Fruit fly (Drosophila melanogaster): ENCODE data around the gene wts.

The wts gene

DNA sequence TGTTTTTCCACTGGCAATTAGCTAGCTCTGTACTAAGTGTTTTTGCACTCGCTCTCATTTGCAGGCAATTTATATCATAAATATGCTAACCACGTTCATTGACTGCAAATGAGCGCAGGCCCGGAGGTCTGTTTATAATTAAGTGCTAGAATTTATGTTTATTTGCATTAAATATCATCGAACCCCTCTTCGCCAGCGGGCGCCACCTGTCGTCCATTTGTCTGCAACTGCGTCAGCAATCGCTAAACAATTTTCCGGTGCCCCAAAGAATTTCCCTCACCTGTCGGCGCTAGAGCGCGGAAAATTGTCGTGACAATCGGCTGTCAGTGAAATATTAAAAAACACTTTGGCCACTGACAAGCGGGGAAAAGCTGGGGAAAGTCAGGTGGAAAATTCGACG is 35.7 kb downstream of the wts start:
- TF ChIP-seq CTCF (GFP tag; optimal IDR thresholded peaks at IDR 0.05), result peak; percentile 81
- TF ChIP-seq Fer2 (tag; optimal IDR thresholded peaks at IDR 0.05), result no peak

DNA sequence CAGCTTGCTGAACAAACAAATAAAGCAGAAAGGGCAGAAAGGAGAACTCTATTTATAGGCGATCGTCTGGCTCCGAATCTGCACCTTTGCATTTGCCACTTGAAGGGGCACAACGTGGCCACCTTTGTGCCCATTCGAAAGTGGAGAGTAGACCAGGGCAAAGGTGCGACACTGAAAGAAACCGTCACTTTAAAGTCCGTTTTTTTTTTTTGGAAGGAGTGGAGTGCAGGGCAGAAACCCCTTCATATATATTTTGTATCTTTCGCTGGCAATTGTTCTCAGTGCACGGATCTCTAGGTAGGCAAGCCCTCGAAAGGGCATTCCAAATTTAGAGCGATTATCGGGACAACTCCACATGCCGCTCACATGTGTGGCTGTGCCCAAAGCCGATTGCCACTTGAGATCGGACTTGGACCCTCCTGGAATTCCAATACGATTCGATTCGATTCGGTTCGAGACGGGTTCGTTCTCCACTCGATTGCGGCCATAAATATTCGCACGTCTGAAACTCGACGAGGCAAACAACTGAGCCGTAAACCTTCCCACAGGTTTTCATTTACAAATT is 36.3 kb downstream of the wts start:
- TF ChIP-seq CG10267 (tag; optimal IDR thresholded peaks at IDR 0.05) (peak; percentile 0), ci (GFP tag; IDR thresholded peaks at IDR 0.05) (0 out of 3 replicates have a peak, but pooled peaks have one; percentile 34), Rfx (GFP tag; IDR thresholded peaks at IDR 0.05) (no peak), CG7271 (tag; optimal IDR thresholded peaks at IDR 0.05) (no peak), CG12104 (GFP tag; optimal IDR thresholded peaks at IDR 0.05) (no peak), prd (optimal IDR thresholded peaks at IDR 0.05) (no peak), prd (GFP tag; IDR thresholded peaks at IDR 0.05) (peak; percentile 48; the same call in 2 of the 3 replicates), CG17802 (tag; optimal IDR thresholded peaks at IDR 0.05) (no peak), wdn (GFP tag; IDR thresholded peaks at IDR 0.05) (no peak), insv (GFP tag; optimal IDR thresholded peaks at IDR 0.05) (peak in 1 of 2 experiments; percentile 52), zfh1 (GFP tag; IDR thresholded peaks at IDR 0.05) (peak; percentile 35; the same call in 1 of the 3 replicates), CG15696 (tag; optimal IDR thresholded peaks at IDR 0.05) (peak; percentile 68), twi (tag; optimal IDR thresholded peaks at IDR 0.05) (peak; percentile 99), cato (GFP tag; optimal IDR thresholded peaks at IDR 0.05; ENCODE audit: borderline replicate concordance) (no peak), CG10959 (GFP tag; IDR thresholded peaks at IDR 0.05) (0 out of 2 replicates have a peak, but pooled peaks have one; percentile 20), CG10979 (tag; optimal IDR thresholded peaks at IDR 0.05) (peak; percentile 27), onecut (GFP tag; IDR thresholded peaks at IDR 0.05) (no peak), Max (GFP tag; optimal IDR thresholded peaks at IDR 0.05) (no peak), pros (GFP tag; optimal IDR thresholded peaks at IDR 0.05) (peak; percentile 10), Spps (tag; optimal IDR thresholded peaks at IDR 0.05) (no peak), CG30431 (GFP tag; optimal IDR thresholded peaks at IDR 0.05) (peak; percentile 1), CrebB (tag; optimal IDR thresholded peaks at IDR 0.05) (no peak), bsh (GFP tag; optimal IDR thresholded peaks at IDR 0.05) (peak in 1 of 2 experiments; percentile 26), pfk (GFP tag; optimal IDR thresholded peaks at IDR 0.05) (no peak), Six4 (GFP tag; optimal IDR thresholded peaks at IDR 0.05) (peak; percentile 5), sob (GFP tag; IDR thresholded peaks at IDR 0.05) (no peak), CG8281 (tag; optimal IDR thresholded peaks at IDR 0.05) (no peak), lov (optimal IDR thresholded peaks at IDR 0.05) (no peak), lov (GFP tag; IDR thresholded peaks at IDR 0.05) (0 out of 3 replicates have a peak, but pooled peaks have one; percentile 25), B-H1 (GFP tag; IDR thresholded peaks at IDR 0.05) (no peak), CG6683 (GFP tag; optimal IDR thresholded peaks at IDR 0.05) (no peak), CG17829 (tag; optimal IDR thresholded peaks at IDR 0.05) (peak; percentile 2), Atf-2 (GFP tag; optimal IDR thresholded peaks at IDR 0.05) (peak; percentile 15), CG4404 (GFP tag; IDR thresholded peaks at IDR 0.05) (peak; percentile 49), dmrt11E (tag; optimal IDR thresholded peaks at IDR 0.05) (peak; percentile 55), row (GFP tag; IDR thresholded peaks at IDR 0.05) (peak; percentile 50; the same call in 1 of the 3 replicates), Ets65A (GFP tag) (peak; percentile 28), zf30C (GFP tag; optimal IDR thresholded peaks at IDR 0.05) (peak; percentile 93), CG14710 (tag; optimal IDR thresholded peaks at IDR 0.05) (peak; percentile 10), CG18764 (GFP tag; optimal IDR thresholded peaks at IDR 0.05) (no peak), dm (GFP tag; optimal IDR thresholded peaks at IDR 0.05) (peak; percentile 27), chn (GFP tag; optimal IDR thresholded peaks at IDR 0.05) (peak; percentile 31), sug (tag; optimal IDR thresholded peaks at IDR 0.05) (no peak), chif (GFP tag; optimal IDR thresholded peaks at IDR 0.05) (peak in 1 of 2 experiments; percentile 7), Xrp1 (GFP tag; IDR thresholded peaks at IDR 0.05) (peak; percentile 61), maf-S (GFP tag; optimal IDR thresholded peaks at IDR 0.05) (no peak), CG4282 (GFP tag; optimal IDR thresholded peaks at IDR 0.05) (no peak)

All from whole organism, embryonic.